Worm (Caenorhabditis elegans): ENCODE results near the gene exc-9.

The exc-9 gene

DNA sequence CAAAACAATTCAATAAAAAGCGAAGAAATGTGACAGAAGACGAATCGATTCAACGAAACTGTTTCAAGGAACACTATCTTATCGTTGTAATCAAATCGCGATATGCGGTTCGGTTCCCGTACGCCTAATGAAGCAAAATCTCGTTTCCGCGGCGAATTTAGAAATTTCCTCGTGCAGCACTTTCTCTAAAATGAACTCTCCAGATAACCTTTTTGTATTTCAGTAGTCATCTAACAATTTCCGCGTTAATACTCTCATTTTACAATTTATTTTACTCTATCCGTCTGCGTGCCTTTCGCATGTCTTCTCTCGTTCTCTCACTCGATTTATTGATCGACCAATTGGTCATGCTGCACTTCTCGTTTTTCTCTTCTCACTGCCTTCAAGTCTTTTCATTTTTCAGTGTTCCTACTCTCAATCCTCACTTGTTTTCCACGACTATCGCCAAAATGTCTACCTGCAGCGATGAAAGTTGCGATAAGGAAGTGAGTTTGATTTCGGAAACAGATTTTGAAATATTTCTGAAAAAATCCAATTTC is 30.6 kb downstream of the exc-9 start, which contains the start of the genes npp-27 and ntl-4:
TSS of gene npp-27 (minus strand) at position 51 of the 539 bp plus-strand sequence.
TSS of gene ntl-4 (plus strand) at position 379 of the 539 bp plus-strand sequence.
- TF ChIP-seq lsy-12 (tag; optimal IDR thresholded peaks at IDR 0.05), result no peak
- TF ChIP-seq nhr-77 (tag; optimal IDR thresholded peaks at IDR 0.05), result no peak
- no peak for TF ChIP-seq lin-39 (tag; optimal IDR thresholded peaks at IDR 0.05)
- no peak for TF ChIP-seq aly-2 (tag; optimal IDR thresholded peaks at IDR 0.05)
- TF ChIP-seq fos-1 (tag; optimal IDR thresholded peaks at IDR 0.05), result no peak
- TF ChIP-seq ztf-11 (tag; optimal IDR thresholded peaks at IDR 0.05), result no peak
- TF ChIP-seq elt-3 (tag; optimal IDR thresholded peaks at IDR 0.05), result no peak
- TF ChIP-seq ama-1 (optimal IDR thresholded peaks at IDR 0.05), result peak; percentile 83
- peak; percentile 25 for TF ChIP-seq pha-4 (tag; optimal IDR thresholded peaks at IDR 0.05)
- TF ChIP-seq jun-1 (tag; optimal IDR thresholded peaks at IDR 0.05), result no peak
- no peak for TF ChIP-seq egl-27 (tag; optimal IDR thresholded peaks at IDR 0.05)
- TF ChIP-seq nfya-1 (tag; optimal IDR thresholded peaks at IDR 0.05; ENCODE audit: insufficient read depth), result peak; percentile 36
- no peak for TF ChIP-seq R02D3.7 (tag; optimal IDR thresholded peaks at IDR 0.05)
- no peak for TF ChIP-seq ceh-16 (tag; optimal IDR thresholded peaks at IDR 0.05)
- TF ChIP-seq nhr-28 (tag; optimal IDR thresholded peaks at IDR 0.05), result no peak
- TF ChIP-seq snpc-4 (tag; optimal IDR thresholded peaks at IDR 0.05), result no peak
- no peak for TF ChIP-seq elt-1 (tag; optimal IDR thresholded peaks at IDR 0.05)
- TF ChIP-seq sea-2 (GFP tag; optimal IDR thresholded peaks at IDR 0.05), result no peak
- TF ChIP-seq nhr-67 (tag; optimal IDR thresholded peaks at IDR 0.05), result no peak
- TF ChIP-seq nhr-237 (tag; optimal IDR thresholded peaks at IDR 0.05), result no peak
- TF ChIP-seq ZK546.5 (tag; optimal IDR thresholded peaks at IDR 0.05), result no peak
- TF ChIP-seq eor-1 (tag; optimal IDR thresholded peaks at IDR 0.05), result no peak
- TF ChIP-seq egl-5 (tag; optimal IDR thresholded peaks at IDR 0.05), result peak; percentile 76
- TF ChIP-seq unc-39 (tag; optimal IDR thresholded peaks at IDR 0.05), result no peak
- no peak for TF ChIP-seq fkh-10 (GFP tag; optimal IDR thresholded peaks at IDR 0.05)
- TF ChIP-seq nhr-25 (tag; optimal IDR thresholded peaks at IDR 0.05), result no peak
- TF ChIP-seq skn-1 (tag; optimal IDR thresholded peaks at IDR 0.05), result no peak
- TF ChIP-seq nhr-76 (tag; optimal IDR thresholded peaks at IDR 0.05), result no peak
- peak; percentile 58 for TF ChIP-seq ceh-28 (tag; optimal IDR thresholded peaks at IDR 0.05)
- TF ChIP-seq zag-1 (tag; optimal IDR thresholded peaks at IDR 0.05), result no peak
- no peak for TF ChIP-seq ceh-9 (tag; optimal IDR thresholded peaks at IDR 0.05)
- TF ChIP-seq mml-1 (tag; optimal IDR thresholded peaks at IDR 0.05), result no peak
- TF ChIP-seq nhr-43 (tag; optimal IDR thresholded peaks at IDR 0.05; ENCODE audit: poor library complexity, severe bottlenecking), result no peak
- no peak for TF ChIP-seq ceh-82 (tag; optimal IDR thresholded peaks at IDR 0.05)
- TF ChIP-seq nhr-23 (tag; optimal IDR thresholded peaks at IDR 0.05), result no peak
- no peak for TF ChIP-seq ztf-4 (tag; optimal IDR thresholded peaks at IDR 0.05)
- TF ChIP-seq mdl-1 (tag; optimal IDR thresholded peaks at IDR 0.05), result no peak
- TF ChIP-seq pqm-1 (tag; optimal IDR thresholded peaks at IDR 0.05), result no peak
- TF ChIP-seq hmg-11 (tag; optimal IDR thresholded peaks at IDR 0.05), result no peak
- TF ChIP-seq elt-2 (tag; optimal IDR thresholded peaks at IDR 0.05), result no peak
- TF ChIP-seq nhr-11 (tag; optimal IDR thresholded peaks at IDR 0.05), result no peak

DNA sequence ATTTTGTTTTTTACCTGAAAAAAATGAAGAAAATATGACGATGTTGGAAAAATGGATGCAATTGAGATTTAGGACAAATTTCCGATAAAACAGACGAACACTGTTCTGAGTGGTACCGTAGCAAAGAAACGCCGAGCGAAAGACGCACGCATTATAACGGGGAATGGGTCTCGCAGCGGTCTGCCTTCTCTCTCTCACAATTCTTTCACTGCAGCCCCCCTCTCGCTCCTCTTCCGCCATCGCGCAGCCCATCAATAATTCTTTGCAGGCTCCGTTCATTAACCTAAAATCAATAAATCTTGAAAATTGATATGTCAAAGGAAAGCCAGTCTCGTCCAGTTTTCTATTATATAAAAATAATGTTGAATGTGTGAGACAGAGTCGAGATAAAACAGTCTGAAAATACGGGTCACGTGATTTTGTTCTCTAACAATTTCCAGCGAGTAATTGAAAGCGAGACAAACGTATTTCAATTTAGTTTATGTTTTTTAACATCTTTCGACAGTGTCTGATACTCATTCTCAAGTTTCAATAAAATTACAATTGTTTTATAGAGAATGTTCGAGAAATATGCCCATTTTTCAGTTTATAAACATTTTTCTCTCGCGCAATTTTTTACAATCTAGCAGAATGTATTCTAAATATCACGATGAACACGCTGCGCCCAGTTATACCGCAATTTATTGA is 31.2 kb downstream of the exc-9 start:
- TF ChIP-seq hmg-11 (tag; optimal IDR thresholded peaks at IDR 0.05) (peak; percentile 28), lin-15B (tag; optimal IDR thresholded peaks at IDR 0.05) (peak; percentile 1), ama-1 (optimal IDR thresholded peaks at IDR 0.05) (peak; percentile 22), nfya-1 (tag; optimal IDR thresholded peaks at IDR 0.05; ENCODE audit: insufficient read depth) (peak; percentile 35), pha-4 (tag; optimal IDR thresholded peaks at IDR 0.05) (peak; percentile 35), nhr-237 (tag; optimal IDR thresholded peaks at IDR 0.05) (no peak), ceh-82 (tag; optimal IDR thresholded peaks at IDR 0.05) (no peak), elt-2 (tag; optimal IDR thresholded peaks at IDR 0.05) (peak; percentile 22), lin-39 (tag; optimal IDR thresholded peaks at IDR 0.05) (peak; percentile 73), skn-1 (tag; optimal IDR thresholded peaks at IDR 0.05) (no peak)
